Worm (Caenorhabditis elegans): Measurements from ENCODE around the gene sucg-1.

The sucg-1 gene

DNA sequence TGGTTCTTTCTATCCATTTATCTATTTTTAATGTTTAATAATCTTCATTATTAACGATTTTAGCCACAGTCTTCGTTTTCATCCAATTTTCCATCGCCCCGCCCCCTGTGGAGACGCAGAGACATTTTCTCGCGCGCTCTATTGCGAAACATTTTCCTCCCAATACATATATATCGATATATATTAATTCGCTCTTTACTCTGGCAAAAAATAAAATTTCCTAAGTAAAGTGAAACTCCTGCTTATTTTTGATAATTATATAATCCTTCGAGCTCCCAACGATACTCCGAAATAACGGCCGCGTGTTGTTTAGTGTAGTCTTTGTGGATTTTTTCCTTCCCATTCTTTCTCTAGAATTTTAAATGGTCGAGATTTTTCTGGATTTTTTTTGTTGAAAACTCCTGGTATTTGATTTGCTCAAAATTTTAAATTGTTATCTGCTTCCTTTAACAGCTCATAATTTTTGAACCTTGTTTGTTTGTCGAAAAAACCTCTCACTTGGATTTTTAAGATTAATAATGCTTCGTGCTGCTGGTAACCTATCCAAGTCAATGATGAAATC, at the start of gene sucg-1:
sucg-1 (plus strand) TSS at position 512 of the 562 bp plus-strand sequence.
- TF ChIP-seq ces-1 (GFP tag; optimal IDR thresholded peaks at IDR 0.05) = peak; percentile 2
- no peak for TF ChIP-seq unc-39 (tag; optimal IDR thresholded peaks at IDR 0.05)
- no peak for TF ChIP-seq snpc-4 (tag; optimal IDR thresholded peaks at IDR 0.05)

DNA sequence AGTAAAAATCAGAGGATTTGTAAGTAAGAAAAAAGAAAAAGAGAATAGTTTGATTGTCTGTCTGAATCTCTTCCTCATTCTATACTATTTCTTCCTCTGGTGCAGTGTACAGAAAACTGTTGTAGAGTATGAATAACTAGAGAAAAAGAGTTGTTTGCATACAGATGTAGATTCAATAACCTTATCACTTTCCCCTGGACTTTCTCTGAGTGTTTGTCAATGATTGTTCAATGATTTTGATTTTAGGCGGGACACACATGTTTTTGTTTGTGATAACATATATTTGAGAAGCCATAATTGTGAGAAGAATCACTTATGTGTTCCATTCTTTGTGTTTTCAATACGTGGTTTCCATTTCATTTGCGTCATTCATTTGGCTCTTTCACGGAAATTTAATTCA, 49.6 kb upstream of the sucg-1 start:
- TF ChIP-seq ces-1 (GFP tag; optimal IDR thresholded peaks at IDR 0.05) (no peak), snpc-4 (tag; optimal IDR thresholded peaks at IDR 0.05) (no peak), bed-3 (GFP tag; optimal IDR thresholded peaks at IDR 0.05) (no peak), mab-5 (tag; optimal IDR thresholded peaks at IDR 0.05) (no peak), unc-120 (tag; optimal IDR thresholded peaks at IDR 0.05; ENCODE audit: poor library complexity, severe bottlenecking) (no peak), blmp-1 (tag; optimal IDR thresholded peaks at IDR 0.05) (no peak), lin-32 (GFP tag; optimal IDR thresholded peaks at IDR 0.05) (no peak), nhr-2 (tag; optimal IDR thresholded peaks at IDR 0.05) (no peak), ceh-83 (GFP tag; optimal IDR thresholded peaks at IDR 0.05) (no peak), nhr-28 (tag; optimal IDR thresholded peaks at IDR 0.05) (no peak), elt-1 (tag; optimal IDR thresholded peaks at IDR 0.05; ENCODE audit: borderline replicate concordance, insufficient read depth) (no peak), ztf-11 (tag; optimal IDR thresholded peaks at IDR 0.05) (no peak), elt-3 (tag; optimal IDR thresholded peaks at IDR 0.05) (no peak), cnd-1 (tag; optimal IDR thresholded peaks at IDR 0.05) (no peak), nhr-237 (tag; optimal IDR thresholded peaks at IDR 0.05) (no peak), sem-2 (GFP tag; optimal IDR thresholded peaks at IDR 0.05) (no peak), M03D4.4 (tag; optimal IDR thresholded peaks at IDR 0.05) (no peak), lsy-2 (tag; optimal IDR thresholded peaks at IDR 0.05) (no peak), drap-1 (GFP tag; optimal IDR thresholded peaks at IDR 0.05) (no peak), mep-1 (tag; optimal IDR thresholded peaks at IDR 0.05) (no peak)

DNA sequence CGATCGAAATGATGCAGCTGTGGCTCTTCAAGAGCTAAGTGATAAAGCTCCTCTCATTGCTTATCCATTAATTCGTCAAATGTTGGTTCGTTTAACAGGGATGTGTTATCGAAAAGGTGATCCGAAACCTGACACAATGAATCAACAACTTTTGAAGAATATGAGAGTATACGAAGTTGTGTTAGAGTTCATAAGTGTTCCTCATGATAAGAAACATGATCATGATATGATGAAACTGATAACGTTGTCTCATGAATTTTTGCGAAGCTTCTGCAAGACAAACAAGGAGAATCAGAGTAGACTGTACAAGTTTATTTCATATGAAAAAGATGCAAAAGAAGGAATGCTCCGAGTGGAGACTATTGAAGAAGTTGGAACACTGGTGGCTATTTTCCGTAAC, 39.4 kb upstream of the sucg-1 start:
- no peak for TF ChIP-seq lin-32 (GFP tag; optimal IDR thresholded peaks at IDR 0.05)
- no peak for TF ChIP-seq mep-1 (tag; optimal IDR thresholded peaks at IDR 0.05)
- no peak for TF ChIP-seq unc-39 (tag; optimal IDR thresholded peaks at IDR 0.05)
- no peak for TF ChIP-seq ces-1 (GFP tag; optimal IDR thresholded peaks at IDR 0.05)
- no peak for TF ChIP-seq nhr-237 (tag; optimal IDR thresholded peaks at IDR 0.05)
- TF ChIP-seq blmp-1 (tag; optimal IDR thresholded peaks at IDR 0.05) = no peak
- TF ChIP-seq sptf-1 (tag; optimal IDR thresholded peaks at IDR 0.05) = no peak
- no peak for TF ChIP-seq lsy-2 (tag; optimal IDR thresholded peaks at IDR 0.05)
- TF ChIP-seq M03D4.4 (tag; optimal IDR thresholded peaks at IDR 0.05) = no peak
- no peak for TF ChIP-seq pha-4 (tag; optimal IDR thresholded peaks at IDR 0.05)
- no peak for TF ChIP-seq nhr-12 (tag; optimal IDR thresholded peaks at IDR 0.05)
- TF ChIP-seq lin-13 (tag; optimal IDR thresholded peaks at IDR 0.05) = no peak
- no peak for TF ChIP-seq mls-2 (tag; optimal IDR thresholded peaks at IDR 0.05)
- TF ChIP-seq cnd-1 (tag; optimal IDR thresholded peaks at IDR 0.05) = no peak
- TF ChIP-seq ham-2 (GFP tag; optimal IDR thresholded peaks at IDR 0.05) = no peak

DNA sequence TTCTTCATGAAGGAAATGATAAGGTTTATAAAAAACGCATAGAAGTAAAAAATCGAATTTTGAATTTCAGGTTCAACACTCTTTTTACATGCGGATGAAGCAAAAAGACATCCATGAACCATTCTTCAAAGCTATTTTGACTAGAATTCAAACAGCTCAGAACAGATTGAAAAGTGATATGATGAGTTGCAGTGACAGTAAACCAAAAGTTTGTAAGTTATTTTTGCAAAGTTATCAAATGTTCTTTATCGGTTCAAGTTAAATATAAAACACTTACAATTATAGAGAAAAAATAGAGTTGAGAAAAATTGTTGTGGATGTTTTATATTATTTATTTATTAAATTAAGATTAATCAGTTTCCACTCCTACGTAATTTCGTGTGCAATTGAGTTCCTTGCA, 36.3 kb upstream of the sucg-1 start:
- no peak for TF ChIP-seq bed-3 (GFP tag; optimal IDR thresholded peaks at IDR 0.05)
- no peak for TF ChIP-seq snpc-4 (tag; optimal IDR thresholded peaks at IDR 0.05)
- no peak for TF ChIP-seq M03D4.4 (tag; optimal IDR thresholded peaks at IDR 0.05)
- no peak for TF ChIP-seq nhr-237 (tag; optimal IDR thresholded peaks at IDR 0.05)
- TF ChIP-seq ceh-39 (tag; optimal IDR thresholded peaks at IDR 0.05) = no peak
- TF ChIP-seq cnd-1 (tag; optimal IDR thresholded peaks at IDR 0.05) = no peak
- TF ChIP-seq lin-13 (tag; optimal IDR thresholded peaks at IDR 0.05) = no peak
- no peak for TF ChIP-seq zip-8 (tag; optimal IDR thresholded peaks at IDR 0.05)
- TF ChIP-seq hlh-1 (tag; optimal IDR thresholded peaks at IDR 0.05) = no peak
- TF ChIP-seq pha-4 (tag; optimal IDR thresholded peaks at IDR 0.05) = no peak
- no peak for TF ChIP-seq sem-2 (GFP tag; optimal IDR thresholded peaks at IDR 0.05)
- TF ChIP-seq tbx-8 (GFP tag; optimal IDR thresholded peaks at IDR 0.05) = no peak
- no peak for TF ChIP-seq nhr-28 (tag; optimal IDR thresholded peaks at IDR 0.05)
- TF ChIP-seq ham-2 (GFP tag; optimal IDR thresholded peaks at IDR 0.05) = no peak
- no peak for TF ChIP-seq lin-32 (GFP tag; optimal IDR thresholded peaks at IDR 0.05)
- TF ChIP-seq mep-1 (tag; optimal IDR thresholded peaks at IDR 0.05) = no peak
- no peak for TF ChIP-seq unc-120 (tag; optimal IDR thresholded peaks at IDR 0.05; ENCODE audit: poor library complexity, severe bottlenecking)

DNA sequence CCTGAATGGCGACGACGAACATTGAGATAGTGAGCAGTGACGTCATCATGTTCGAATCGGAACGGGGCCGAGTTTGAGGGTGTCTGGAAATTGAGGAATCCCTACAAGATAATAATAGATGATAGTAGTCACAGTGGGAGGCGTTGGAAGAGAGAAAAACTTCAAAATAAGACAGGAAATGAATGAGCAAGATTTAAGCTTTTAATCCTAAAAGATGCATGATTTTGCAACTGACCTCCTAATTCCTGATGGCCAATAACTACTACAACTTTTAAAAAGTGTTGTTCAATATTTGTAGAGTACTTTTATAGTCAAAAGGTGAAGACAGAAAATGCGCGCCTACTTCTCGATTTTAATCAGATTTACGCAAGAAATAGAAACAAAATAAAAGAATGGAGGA, 30.4 kb upstream of the sucg-1 start, which contains the start of gene flp-13:
flp-13 (minus strand) TSS at position 101 of the 400 bp plus-strand sequence.
- TF ChIP-seq ztf-11 (tag; optimal IDR thresholded peaks at IDR 0.05) = no peak
- no peak for TF ChIP-seq nhr-12 (tag; optimal IDR thresholded peaks at IDR 0.05)

Data from whole organism, mixed stage, embryonic.